Worm (Caenorhabditis elegans): Measurements from ENCODE around the gene nhr-141.

ce11 chrV:7403501-7403900 is 41.0 kb upstream of the nhr-141 start:
- TF ChIP-seq sptf-1 (tag; optimal IDR thresholded peaks at IDR 0.05) (no peak), nhr-12 (tag; optimal IDR thresholded peaks at IDR 0.05) (no peak), fkh-4 (tag; optimal IDR thresholded peaks at IDR 0.05; ENCODE audit: borderline replicate concordance) (no peak), ama-1 (optimal IDR thresholded peaks at IDR 0.05) (no peak), fos-1 (tag; optimal IDR thresholded peaks at IDR 0.05) (no peak), snpc-4 (tag; optimal IDR thresholded peaks at IDR 0.05) (no peak), ztf-11 (tag; optimal IDR thresholded peaks at IDR 0.05) (no peak), aly-2 (tag; optimal IDR thresholded peaks at IDR 0.05) (no peak)

Data from whole organism, L1 larva.